Worm (Caenorhabditis elegans): ENCODE data around the gene nhr-20.

nhr-20 gene

ce11 chrIII:4196988-4197384 lies 36.0 kb downstream of the nhr-20 start, which contains the start of gene asd-1:
TSS of gene asd-1 (plus strand) at chrIII:4197285.
- no peak for TF ChIP-seq ceh-22 (tag; optimal IDR thresholded peaks at IDR 0.05)
- no peak for TF ChIP-seq ceh-14 (tag; optimal IDR thresholded peaks at IDR 0.05)
- no peak for TF ChIP-seq ttx-3 (tag; optimal IDR thresholded peaks at IDR 0.05)
- no peak for TF ChIP-seq unc-3 (GFP tag; conservative IDR thresholded peaks at IDR 0.05)
- TF ChIP-seq unc-3 (tag; optimal IDR thresholded peaks at IDR 0.05): no peak
- no peak for TF ChIP-seq tbx-7 (tag; optimal IDR thresholded peaks at IDR 0.05)

ce11 chrIII:4196301-4196987 lies 36.6 kb downstream of the nhr-20 start:
- peak; percentile 34 for TF ChIP-seq elt-2 (tag; optimal IDR thresholded peaks at IDR 0.05)
- peak; percentile 64 for TF ChIP-seq rnt-1 (tag; optimal IDR thresholded peaks at IDR 0.05)
- peak; percentile 75 for TF ChIP-seq zip-5 (tag; optimal IDR thresholded peaks at IDR 0.05)
- TF ChIP-seq ceh-19 (GFP tag; optimal IDR thresholded peaks at IDR 0.05): no peak
- TF ChIP-seq C38D4.7 (GFP tag; optimal IDR thresholded peaks at IDR 0.05): no peak
- peak; percentile 31 for TF ChIP-seq pax-1 (tag; optimal IDR thresholded peaks at IDR 0.05)
- TF ChIP-seq ceh-14 (tag; optimal IDR thresholded peaks at IDR 0.05): peak; percentile 19
- peak; percentile 74 for TF ChIP-seq fkh-6 (tag; optimal IDR thresholded peaks at IDR 0.05)
- TF ChIP-seq hlh-8 (tag; optimal IDR thresholded peaks at IDR 0.05): peak; percentile 33
- TF ChIP-seq hlh-30 (tag; optimal IDR thresholded peaks at IDR 0.05; ENCODE audit: insufficient read depth): peak; percentile 93
- TF ChIP-seq unc-42 (tag; optimal IDR thresholded peaks at IDR 0.05): peak; percentile 47
- no peak for TF ChIP-seq hlh-6 (tag; optimal IDR thresholded peaks at IDR 0.05)
- peak; percentile 89 for TF ChIP-seq C08G9.2 (tag; optimal IDR thresholded peaks at IDR 0.05)
- peak; percentile 41 for TF ChIP-seq F13H6.1 (tag; optimal IDR thresholded peaks at IDR 0.05)
- peak; percentile 51 for TF ChIP-seq unc-55 (GFP tag; optimal IDR thresholded peaks at IDR 0.05)
- TF ChIP-seq tbx-2 (tag; optimal IDR thresholded peaks at IDR 0.05): peak; percentile 81
- TF ChIP-seq mec-3 (tag; optimal IDR thresholded peaks at IDR 0.05; ENCODE audit: borderline replicate concordance): peak; percentile 78
- peak; percentile 53 for TF ChIP-seq ceh-18 (tag; optimal IDR thresholded peaks at IDR 0.05)
- TF ChIP-seq pat-9 (tag; optimal IDR thresholded peaks at IDR 0.05): no peak
- TF ChIP-seq nfya-1 (tag; optimal IDR thresholded peaks at IDR 0.05): peak; percentile 67
- no peak for TF ChIP-seq pha-4 (tag; optimal IDR thresholded peaks at IDR 0.05)
- peak; percentile 61 for TF ChIP-seq lim-6 (tag; optimal IDR thresholded peaks at IDR 0.05)
- TF ChIP-seq hlh-15 (tag; optimal IDR thresholded peaks at IDR 0.05): no peak
- no peak for TF ChIP-seq nhr-11 (tag; optimal IDR thresholded peaks at IDR 0.05)
- peak; percentile 51 for TF ChIP-seq ref-2 (tag; optimal IDR thresholded peaks at IDR 0.05)
- TF ChIP-seq sox-4 (tag; optimal IDR thresholded peaks at IDR 0.05): no peak
- TF ChIP-seq tbx-7 (tag; optimal IDR thresholded peaks at IDR 0.05): peak; percentile 69
- no peak for TF ChIP-seq ttx-3 (tag; optimal IDR thresholded peaks at IDR 0.05)
- TF ChIP-seq madf-2 (tag; optimal IDR thresholded peaks at IDR 0.05): no peak
- no peak for TF ChIP-seq eyg-1 (tag; optimal IDR thresholded peaks at IDR 0.05)
- peak; percentile 71 for TF ChIP-seq ets-4 (tag; optimal IDR thresholded peaks at IDR 0.05)
- peak; percentile 85 for TF ChIP-seq ceh-2 (tag; optimal IDR thresholded peaks at IDR 0.05)
- TF ChIP-seq sdc-2 (tag; optimal IDR thresholded peaks at IDR 0.05): peak; percentile 19
- peak; percentile 89 for TF ChIP-seq ceh-31 (tag; optimal IDR thresholded peaks at IDR 0.05)
- TF ChIP-seq ceh-34 (tag; optimal IDR thresholded peaks at IDR 0.05): peak; percentile 28

- TF ChIP-seq ama-1 (optimal IDR thresholded peaks at IDR 0.05): peak; percentile 82
- peak; percentile 94 for TF ChIP-seq hlh-8 (tag; optimal IDR thresholded peaks at IDR 0.05)
- no peak for TF ChIP-seq rnt-1 (tag; optimal IDR thresholded peaks at IDR 0.05)
Measured at ce11 chrIII:4195306-4196008, 37.6 kb downstream of the nhr-20 start.

All from whole organism, late embryonic.